Worm (Caenorhabditis elegans): Measurements from ENCODE around the gene C26B9.1.
A peak's percentile ranks its signal among the peaks of the same experiment; 100 is the strongest.

C26B9.1 gene

DNA sequence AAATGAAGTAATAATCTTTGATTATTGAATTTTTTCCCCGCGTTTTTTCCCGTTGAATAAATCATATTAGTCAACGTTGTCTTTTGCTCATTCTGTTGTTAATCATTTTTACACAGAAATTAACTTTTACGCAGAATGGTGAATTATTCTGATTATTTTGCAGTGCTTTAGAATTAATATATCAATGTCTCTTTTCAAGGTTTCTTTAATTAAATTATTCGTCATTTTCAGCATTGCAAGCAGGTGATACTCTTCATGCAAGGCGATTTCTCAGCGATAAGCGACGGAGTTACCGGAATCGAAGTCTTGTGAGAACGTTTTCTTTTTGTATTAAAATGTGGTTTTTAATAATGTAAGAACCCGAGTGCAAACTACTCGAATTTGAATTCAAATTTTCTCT is 43.2 kb downstream of the C26B9.1 start (continued):
- no peak for TF ChIP-seq Y116A8C.19 (tag; optimal IDR thresholded peaks at IDR 0.05; ENCODE audit: borderline replicate concordance)
- TF ChIP-seq vab-15 (tag; optimal IDR thresholded peaks at IDR 0.05), result no peak
- peak; percentile 86 for TF ChIP-seq hlh-4 (tag; optimal IDR thresholded peaks at IDR 0.05)
- TF ChIP-seq nhr-90 (tag; optimal IDR thresholded peaks at IDR 0.05; ENCODE audit: poor library complexity), result no peak
- TF ChIP-seq dsc-1 (tag; optimal IDR thresholded peaks at IDR 0.05), result no peak
- no peak for TF ChIP-seq skn-1 (tag; optimal IDR thresholded peaks at IDR 0.05)
- no peak for TF ChIP-seq mdl-1 (tag; optimal IDR thresholded peaks at IDR 0.05)
- no peak for TF ChIP-seq ceh-63 (GFP tag; optimal IDR thresholded peaks at IDR 0.05)
- no peak for TF ChIP-seq C34B4.2 (tag; optimal IDR thresholded peaks at IDR 0.05)
- TF ChIP-seq blmp-1 (tag; optimal IDR thresholded peaks at IDR 0.05), result no peak
- no peak for TF ChIP-seq pag-3 (tag; optimal IDR thresholded peaks at IDR 0.05; ENCODE audit: borderline replicate concordance, insufficient read depth)
- no peak for TF ChIP-seq lin-15B (tag; optimal IDR thresholded peaks at IDR 0.05)
- no peak for TF ChIP-seq irx-1 (tag; optimal IDR thresholded peaks at IDR 0.05)
- TF ChIP-seq snpc-4 (tag; optimal IDR thresholded peaks at IDR 0.05), result no peak
- peak; percentile 1 for TF ChIP-seq mep-1 (tag; optimal IDR thresholded peaks at IDR 0.05)
- TF ChIP-seq ceh-8 (GFP tag; optimal IDR thresholded peaks at IDR 0.05), result peak; percentile 49
- no peak for TF ChIP-seq aha-1 (tag; optimal IDR thresholded peaks at IDR 0.05)
- TF ChIP-seq ceh-82 (tag; optimal IDR thresholded peaks at IDR 0.05), result no peak
- no peak for TF ChIP-seq jun-1 (tag; optimal IDR thresholded peaks at IDR 0.05)
- TF ChIP-seq mab-9 (GFP tag; IDR thresholded peaks at IDR 0.05), result no peak
- no peak for TF ChIP-seq mef-2 (tag; optimal IDR thresholded peaks at IDR 0.05)
- no peak for TF ChIP-seq lir-3 (tag; optimal IDR thresholded peaks at IDR 0.05; ENCODE audit: poor library complexity)
- TF ChIP-seq lin-14 (GFP tag; optimal IDR thresholded peaks at IDR 0.05), result peak; percentile 53
- TF ChIP-seq unc-62 (GFP tag; optimal IDR thresholded peaks at IDR 0.05), result no peak

ce11 chrX:5397300-5397699 is 52.9 kb downstream of the C26B9.1 start, which contains the start of gene C03F11.2:
Gene C03F11.2, minus strand, starts transcription at chrX:5397400.
- no peak for TF ChIP-seq fkh-4 (tag; optimal IDR thresholded peaks at IDR 0.05; ENCODE audit: borderline replicate concordance)
- TF ChIP-seq isw-1 (GFP tag; IDR thresholded peaks at IDR 0.05), result no peak
- no peak for TF ChIP-seq unc-62 (GFP tag; optimal IDR thresholded peaks at IDR 0.05)
- TF ChIP-seq blmp-1 (tag; optimal IDR thresholded peaks at IDR 0.05), result no peak
- no peak for TF ChIP-seq nhr-237 (tag; optimal IDR thresholded peaks at IDR 0.05)
- no peak for TF ChIP-seq nhr-90 (tag; optimal IDR thresholded peaks at IDR 0.05; ENCODE audit: poor library complexity)
- no peak for TF ChIP-seq pax-3 (tag; optimal IDR thresholded peaks at IDR 0.05)
- no peak for TF ChIP-seq dsc-1 (tag; optimal IDR thresholded peaks at IDR 0.05)
- no peak for TF ChIP-seq ceh-88 (GFP tag; IDR thresholded peaks at IDR 0.05)
- no peak for TF ChIP-seq nhr-76 (tag; optimal IDR thresholded peaks at IDR 0.05)
- no peak for TF ChIP-seq nhr-28 (tag; optimal IDR thresholded peaks at IDR 0.05)
- TF ChIP-seq irx-1 (tag; optimal IDR thresholded peaks at IDR 0.05), result no peak
- TF ChIP-seq unc-86 (tag; optimal IDR thresholded peaks at IDR 0.05), result no peak
- TF ChIP-seq fkh-10 (GFP tag; optimal IDR thresholded peaks at IDR 0.05), result no peak
- TF ChIP-seq tbx-2 (tag; optimal IDR thresholded peaks at IDR 0.05), result no peak
- TF ChIP-seq pqm-1 (tag; optimal IDR thresholded peaks at IDR 0.05), result no peak
- no peak for TF ChIP-seq pag-3 (tag; optimal IDR thresholded peaks at IDR 0.05; ENCODE audit: borderline replicate concordance, insufficient read depth)
- TF ChIP-seq unc-130 (tag; optimal IDR thresholded peaks at IDR 0.05), result no peak
- no peak for TF ChIP-seq lin-35 (GFP tag; optimal IDR thresholded peaks at IDR 0.05)
